Fruit fly (Drosophila melanogaster): ENCODE measurements around the gene Swip-1.
A peak's percentile ranks its signal among the peaks of the same experiment; 100 is the strongest.

- TF ChIP-seq CG8159 (tag; optimal IDR thresholded peaks at IDR 0.05) (peak; percentile 84), fd96Ca (GFP tag; IDR thresholded peaks at IDR 0.05) (no peak), CG13204 (GFP tag; optimal IDR thresholded peaks at IDR 0.05) (peak; percentile 37)
These were observed 39.6 kb upstream of the Swip-1 start for dm6 chr2L:19026491-19027197.
